Fruit fly (Drosophila melanogaster) whole organism, wandering third instar larva: ENCODE results near the gene Smug.

Source experiments
- Abd-B ChIP-seq: fragments of >200 bp; optimal IDR thresholded peaks from 2 replicates; lab custom pipeline; 2017; ENCODE audit warnings: missing biosample characterization, missing genetic modification characterization
- CrebA ChIP-seq: fragments of 200-800 bp; sonication (Bioruptor generic); optimal IDR thresholded peaks from 2 replicates; lab custom pipeline; 2016; ENCODE audit warnings: missing biosample characterization, mild to moderate bottlenecking, missing genetic modification characterization, borderline replicate concordance
- Dif ChIP-seq: fragments of 200-275, 200-300 bp; sonication (Bioruptor generic); optimal IDR thresholded peaks from 2 replicates; lab custom pipeline; 2018; ENCODE audit warnings: missing biosample characterization, missing genetic modification characterization; ENCODE audit not compliant: partially characterized antibody
- GATAd ChIP-seq: sonication (Bioruptor generic); optimal IDR thresholded peaks from 2 replicates; lab custom pipeline; 2016; ENCODE audit warnings: missing biosample characterization, missing genetic modification characterization
- HLH106 ChIP-seq: fragments of 200-800 bp; optimal IDR thresholded peaks from 3 replicates; lab custom pipeline; 2019; ENCODE audit warnings: missing biosample characterization, mild to moderate bottlenecking, missing genetic modification characterization, moderate library complexity
- Hnf4 ChIP-seq: fragments of 200-800 bp; sonication (Bioruptor generic); optimal IDR thresholded peaks from 2 replicates; lab custom pipeline; 2016; ENCODE audit warnings: missing biosample characterization, mild to moderate bottlenecking, missing genetic modification characterization
- Hr78 ChIP-seq: fragments of >200 bp; optimal IDR thresholded peaks from 2 replicates; lab custom pipeline; 2017; ENCODE audit warnings: missing biosample characterization, missing genetic modification characterization
- Hr83 ChIP-seq: fragments of 200-300 bp; sonication (Bioruptor generic); optimal IDR thresholded peaks from 2 replicates; lab custom pipeline; 2016; ENCODE audit warnings: missing biosample characterization, mild to moderate bottlenecking, missing genetic modification characterization, moderate library complexity; ENCODE audit not compliant: poor library complexity, severe bottlenecking
- Jra ChIP-seq: sonication (Bioruptor generic); optimal IDR thresholded peaks from 2 replicates; lab custom pipeline; 2016; ENCODE audit warnings: missing biosample characterization, missing genetic modification characterization
- Mio ChIP-seq: sonication (Bioruptor generic); optimal IDR thresholded peaks from 2 replicates; lab custom pipeline; 2016; ENCODE audit warnings: missing biosample characterization, missing genetic modification characterization
- Myc ChIP-seq: fragments of >200 bp; optimal IDR thresholded peaks from 2 replicates; lab custom pipeline; 2017
- N ChIP-seq: fragments of >200 bp; optimal IDR thresholded peaks from 2 replicates; lab custom pipeline; 2018; ENCODE audit warnings: missing biosample characterization, missing external identifiers, missing genetic modification characterization
- OdsH ChIP-seq: fragments of 200-800 bp; sonication (Bioruptor generic); optimal IDR thresholded peaks from 2 replicates; lab custom pipeline; 2016; ENCODE audit warnings: missing biosample characterization, mild to moderate bottlenecking, missing genetic modification characterization
- Rel ChIP-seq, 2 experiments: fragments of 200-800 bp; sonication (Bioruptor generic) in 1 of 2; optimal IDR thresholded peaks; 2 replicates in 1 of 2; 3 replicates in 1 of 2; lab custom pipeline; 2016 to 2019; ENCODE audit warnings: mild to moderate bottlenecking in 2 of 2, missing biosample characterization in 2 of 2, missing genetic modification characterization in 2 of 2, moderate library complexity in 1 of 2
- Sp1 ChIP-seq: fragments of 200-800 bp; sonication (Bioruptor generic); optimal IDR thresholded peaks from 3 replicates; lab custom pipeline; 2019; ENCODE audit warnings: missing biosample characterization, mild to moderate bottlenecking, missing genetic modification characterization, moderate library complexity
- Vsx2 ChIP-seq: fragments of 200-300, 225-300 bp; sonication (Bioruptor generic); optimal IDR thresholded peaks from 2 replicates; lab custom pipeline; 2018; ENCODE audit warnings: missing biosample characterization, missing genetic modification characterization; ENCODE audit not compliant: partially characterized antibody
- br ChIP-seq: fragments of 200-800 bp; sonication (Bioruptor generic); optimal IDR thresholded peaks from 2 replicates; lab custom pipeline; 2016; ENCODE audit warnings: missing biosample characterization, missing genetic modification characterization
- brk ChIP-seq: fragments of 200-800 bp; sonication (Bioruptor generic); optimal IDR thresholded peaks from 2 replicates; lab custom pipeline; 2016; ENCODE audit warnings: missing biosample characterization, mild to moderate bottlenecking, missing genetic modification characterization
- dmrt93B ChIP-seq: fragments of 200-800 bp; sonication (Bioruptor generic); optimal IDR thresholded peaks from 2 replicates; lab custom pipeline; 2018; ENCODE audit warnings: missing biosample characterization, mild to moderate bottlenecking, missing genetic modification characterization
- dsf ChIP-seq: sonication (Bioruptor generic); optimal IDR thresholded peaks from 2 replicates; lab custom pipeline; 2016; ENCODE audit warnings: missing biosample characterization, missing genetic modification characterization, borderline replicate concordance
- ey ChIP-seq: fragments of 200-800 bp; sonication (Bioruptor generic); optimal IDR thresholded peaks from 2 replicates; lab custom pipeline; 2016; ENCODE audit warnings: missing biosample characterization, missing genetic modification characterization
- foxo ChIP-seq, 2 experiments: fragments of 200-800 bp; sonication (Bioruptor generic); optimal IDR thresholded peaks; 2 replicates in 1 of 2; 3 replicates in 1 of 2; lab custom pipeline; 2016 to 2017; ENCODE audit warnings: missing biosample characterization in 2 of 2, missing genetic modification characterization in 2 of 2
- h ChIP-seq: fragments of 200-800 bp; sonication (Bioruptor generic); optimal IDR thresholded peaks from 3 replicates; lab custom pipeline; 2016; ENCODE audit warnings: missing biosample characterization, mild to moderate bottlenecking, missing genetic modification characterization
- jim ChIP-seq: fragments of 175-275, 200-325 bp; sonication (Bioruptor generic); optimal IDR thresholded peaks from 2 replicates; lab custom pipeline; 2016; ENCODE audit warnings: missing biosample characterization, mild to moderate bottlenecking, missing genetic modification characterization
- lola ChIP-seq: fragments of >200 bp; optimal IDR thresholded peaks from 2 replicates; lab custom pipeline; 2017; ENCODE audit warnings: missing biosample characterization, missing genetic modification characterization
- psq ChIP-seq: fragments of 200-800 bp; sonication (Bioruptor generic); optimal IDR thresholded peaks from 3 replicates; lab custom pipeline; 2017; ENCODE audit warnings: missing biosample characterization, mild to moderate bottlenecking, missing genetic modification characterization, moderate library complexity
- rgr ChIP-seq: fragments of 200-800 bp; sonication (Bioruptor generic); optimal IDR thresholded peaks from 3 replicates; lab custom pipeline; 2016; ENCODE audit warnings: missing biosample characterization, mild to moderate bottlenecking, missing genetic modification characterization
- sage ChIP-seq: fragments of 200-800 bp; sonication (Bioruptor generic); optimal IDR thresholded peaks from 2 replicates; lab custom pipeline; 2016; ENCODE audit warnings: missing biosample characterization, mild to moderate bottlenecking, missing genetic modification characterization
- sv ChIP-seq: fragments of 200-800 bp; sonication (Bioruptor generic); optimal IDR thresholded peaks from 3 replicates; lab custom pipeline; 2016; ENCODE audit warnings: missing biosample characterization, missing genetic modification characterization
- tai ChIP-seq: sonication (Bioruptor generic); optimal IDR thresholded peaks from 2 replicates; lab custom pipeline; 2016; ENCODE audit warnings: missing biosample characterization, missing genetic modification characterization
- usp ChIP-seq: fragments of >200 bp; optimal IDR thresholded peaks from 2 replicates; lab custom pipeline; 2017; ENCODE audit warnings: missing biosample characterization, missing genetic modification characterization
- woc ChIP-seq: sonication (Bioruptor generic); optimal IDR thresholded peaks from 2 replicates; lab custom pipeline; 2016; ENCODE audit warnings: missing biosample characterization, mild to moderate bottlenecking, missing genetic modification characterization

Gene Smug

DNA sequence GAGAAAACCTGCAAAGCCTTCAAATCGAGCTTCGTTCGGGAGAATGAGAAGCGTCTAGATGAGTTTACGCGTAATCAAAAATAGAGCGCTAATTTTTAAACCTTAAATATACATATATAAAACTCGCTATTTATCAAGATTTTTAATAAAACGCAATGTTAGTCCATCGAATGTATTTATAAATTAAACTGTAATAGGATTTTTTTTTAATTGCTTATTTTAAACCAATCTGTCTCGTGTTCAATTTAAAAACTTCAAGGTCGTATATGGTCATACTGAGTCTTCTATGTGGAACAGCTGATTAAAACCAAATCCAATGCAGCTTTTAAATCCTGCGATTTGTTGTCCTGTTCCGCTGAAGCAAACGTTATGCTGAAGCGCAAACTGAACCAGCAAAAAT, at the start of gene Smug:
Smug (plus strand) TSS at position 301 of the 400 bp plus-strand sequence.
- TF ChIP-seq sv (no peak), h (no peak), woc (GFP tag; lab: Kevin White, UChicago) (no peak), Hr78 (no peak), psq (GFP tag; lab: Kevin White, UChicago) (no peak), Rel (GFP tag; optimal IDR thresholded peaks at IDR 0.05; lab: Kevin White, UChicago) (no peak), Rel (tag; optimal IDR thresholded peaks at IDR 0.05; lab: Kevin White, UChicago) (no peak)

dm6 chr3R:17108881-17109280, 41.5 kb upstream of the Smug start:
- no peak for TF ChIP-seq tai (GFP tag; lab: Kevin White, UChicago)
- peak; percentile 58 for TF ChIP-seq Myc

DNA sequence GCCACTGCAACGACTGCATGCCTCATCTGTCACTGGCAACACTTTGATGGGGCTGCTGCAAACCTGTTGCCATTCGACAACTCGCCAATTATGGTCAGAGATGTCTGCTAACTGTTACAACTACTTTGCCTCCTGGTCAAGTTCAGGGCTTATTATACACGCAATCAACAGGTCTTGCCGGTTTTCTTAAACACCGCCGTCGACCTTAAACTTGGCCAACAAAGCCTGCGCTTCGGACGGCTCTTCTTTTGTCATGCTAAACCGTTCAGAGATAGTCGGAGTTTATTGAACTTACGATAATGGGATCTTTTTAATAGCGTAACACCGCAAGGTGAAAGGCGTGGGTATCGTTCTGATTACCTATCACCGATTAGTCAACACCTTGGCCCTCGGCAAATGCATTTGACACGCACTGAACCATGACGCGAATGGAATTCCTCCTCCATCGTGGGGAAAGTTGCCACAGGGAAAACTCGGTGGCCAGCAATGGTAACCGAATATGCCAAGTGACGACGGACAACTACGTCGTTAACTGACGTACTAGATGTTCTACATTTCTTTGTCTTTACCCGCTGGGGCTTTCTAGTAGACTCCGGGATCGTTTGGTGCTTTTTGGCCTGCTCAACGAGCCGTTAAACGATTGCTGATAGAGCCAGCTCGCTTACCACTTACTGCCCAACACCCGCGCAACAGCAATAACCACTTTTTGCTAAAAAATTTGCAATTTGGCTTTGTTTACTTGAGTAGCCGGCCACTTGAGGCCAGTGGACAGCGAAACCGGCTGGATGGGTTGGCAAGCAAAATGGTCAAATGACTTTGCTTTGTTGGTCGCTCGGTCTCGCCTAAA, 39.3 kb upstream of the Smug start:
- no peak for TF ChIP-seq dsf (GFP tag; lab: Kevin White, UChicago)
- TF ChIP-seq ey (GFP tag; lab: Kevin White, UChicago): no peak
- no peak for TF ChIP-seq Rel (GFP tag; optimal IDR thresholded peaks at IDR 0.05; lab: Kevin White, UChicago)
- TF ChIP-seq Rel (tag; optimal IDR thresholded peaks at IDR 0.05; lab: Kevin White, UChicago): peak; percentile 62
- TF ChIP-seq Sp1 (GFP tag; lab: Kevin White, UChicago): no peak
- TF ChIP-seq lola (GFP tag; lab: Kevin White, UChicago): no peak
- TF ChIP-seq sage (GFP tag; lab: Kevin White, UChicago): no peak
- no peak for TF ChIP-seq jim (GFP tag; lab: Kevin White, UChicago)
- no peak for TF ChIP-seq sv
- TF ChIP-seq h: peak; percentile 58
- TF ChIP-seq N (GFP tag; lab: Kevin White, UChicago): no peak
- no peak for TF ChIP-seq br
- TF ChIP-seq HLH106 (tag; lab: Kevin White, UChicago): no peak
- TF ChIP-seq Vsx2 (GFP tag; lab: Kevin White, UChicago): peak; percentile 35

DNA sequence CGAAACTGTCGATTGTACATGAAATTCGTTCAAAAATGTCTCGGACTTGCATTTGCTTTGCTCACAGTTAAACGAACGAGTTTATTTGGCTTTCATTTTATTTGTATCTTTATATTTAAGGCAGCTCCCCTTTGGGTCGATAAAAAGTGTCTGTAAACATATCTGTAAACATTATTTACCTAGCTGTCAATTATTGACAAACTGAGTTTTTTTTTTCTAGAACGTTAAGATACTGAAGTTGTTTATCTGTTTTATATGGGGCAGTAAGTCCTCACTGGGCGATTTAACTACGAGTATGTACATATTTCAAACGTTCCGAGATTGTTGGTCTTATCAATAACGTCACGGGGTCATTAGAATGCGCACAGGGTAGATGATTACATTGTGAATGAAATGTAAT, 34.7 kb upstream of the Smug start:
- TF ChIP-seq Rel (GFP tag; optimal IDR thresholded peaks at IDR 0.05; lab: Kevin White, UChicago) (no peak), Rel (tag; optimal IDR thresholded peaks at IDR 0.05; lab: Kevin White, UChicago) (no peak), N (GFP tag; lab: Kevin White, UChicago) (no peak), sv (no peak), Vsx2 (GFP tag; lab: Kevin White, UChicago) (no peak), h (peak; percentile 40), brk (GFP tag; lab: Kevin White, UChicago) (peak; percentile 24), dmrt93B (GFP tag; lab: Kevin White, UChicago) (no peak), Dif (GFP tag; lab: Kevin White, UChicago) (no peak), Mio (no peak), usp (GFP tag; lab: Kevin White, UChicago) (no peak), foxo (GFP tag; optimal IDR thresholded peaks at IDR 0.05; lab: Kevin White, UChicago) (no peak), jim (GFP tag; lab: Kevin White, UChicago) (no peak), CrebA (no peak), Abd-B (GFP tag; lab: Kevin White, UChicago) (no peak), Hr78 (no peak), GATAd (GFP tag; lab: Kevin White, UChicago) (no peak), tai (GFP tag; lab: Kevin White, UChicago) (no peak), sage (GFP tag; lab: Kevin White, UChicago) (peak; percentile 42), Sp1 (GFP tag; lab: Kevin White, UChicago) (no peak), lola (GFP tag; lab: Kevin White, UChicago) (no peak), Hr83 (peak; percentile 61), rgr (GFP tag; lab: Kevin White, UChicago) (no peak), OdsH (GFP tag; lab: Kevin White, UChicago) (no peak), Jra (GFP tag; lab: Kevin White, UChicago) (no peak), Hnf4 (GFP tag; lab: Kevin White, UChicago) (peak; percentile 3)
